Worm (Caenorhabditis elegans): ENCODE results near the gene C09G4.4.

C09G4.4 gene

DNA sequence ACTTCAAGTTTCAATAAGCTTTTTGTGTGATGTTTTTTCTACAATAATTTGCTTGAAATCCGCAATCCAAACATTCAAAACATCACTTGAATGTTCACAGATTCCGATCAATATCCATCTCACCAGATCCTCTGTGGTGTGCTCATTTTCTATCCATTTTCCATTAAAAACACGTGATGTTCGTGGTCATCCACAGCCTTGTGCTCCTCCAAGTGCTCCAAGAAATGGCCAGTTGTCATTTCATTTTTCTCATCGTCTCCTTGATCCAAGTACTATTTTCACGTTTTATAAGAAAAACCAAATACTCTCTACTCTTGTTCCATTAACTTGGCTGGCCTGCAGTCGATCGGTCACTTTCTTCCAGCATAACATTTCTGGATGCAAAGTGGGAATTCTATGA is 36.6 kb upstream of the C09G4.4 start (continued):
- no peak for TF ChIP-seq ztf-11 (tag; optimal IDR thresholded peaks at IDR 0.05)
- no peak for TF ChIP-seq fkh-10 (GFP tag; optimal IDR thresholded peaks at IDR 0.05)
- no peak for TF ChIP-seq isw-1 (GFP tag; IDR thresholded peaks at IDR 0.05)
- no peak for TF ChIP-seq ces-1 (GFP tag; optimal IDR thresholded peaks at IDR 0.05)
- no peak for TF ChIP-seq fkh-8 (tag; optimal IDR thresholded peaks at IDR 0.05)
- no peak for TF ChIP-seq elt-2 (tag; optimal IDR thresholded peaks at IDR 0.05)
- no peak for TF ChIP-seq dpl-1 (GFP tag; optimal IDR thresholded peaks at IDR 0.05)
- peak; percentile 15 for TF ChIP-seq swsn-7 (tag; optimal IDR thresholded peaks at IDR 0.05)
- TF ChIP-seq efl-1 (optimal IDR thresholded peaks at IDR 0.05): peak in 1 of 2 experiments; percentile 20
- TF ChIP-seq efl-1 (GFP tag; optimal IDR thresholded peaks at IDR 0.05 in 1 of 2): peak in 1 of 2 experiments; percentile 86
- TF ChIP-seq F16B12.6 (tag; optimal IDR thresholded peaks at IDR 0.05): no peak
- no peak for TF ChIP-seq efl-3 (GFP tag; optimal IDR thresholded peaks at IDR 0.05)
- TF ChIP-seq sox-4 (tag; optimal IDR thresholded peaks at IDR 0.05): no peak
- TF ChIP-seq snpc-4 (tag; optimal IDR thresholded peaks at IDR 0.05): no peak
- no peak for TF ChIP-seq irx-1 (tag; optimal IDR thresholded peaks at IDR 0.05)
- TF ChIP-seq ceh-8 (GFP tag; optimal IDR thresholded peaks at IDR 0.05): no peak
- TF ChIP-seq nhr-77 (tag; optimal IDR thresholded peaks at IDR 0.05): no peak
- no peak for TF ChIP-seq aly-2 (tag; optimal IDR thresholded peaks at IDR 0.05)
- no peak for TF ChIP-seq mab-9 (GFP tag; IDR thresholded peaks at IDR 0.05)
- no peak for TF ChIP-seq egl-27 (tag; optimal IDR thresholded peaks at IDR 0.05)
- TF ChIP-seq unc-98 (GFP tag; IDR thresholded peaks at IDR 0.05): no peak
- TF ChIP-seq aha-1 (tag; optimal IDR thresholded peaks at IDR 0.05): no peak
- TF ChIP-seq lin-39 (tag; optimal IDR thresholded peaks at IDR 0.05): peak; percentile 26
- no peak for TF ChIP-seq nhr-90 (tag; optimal IDR thresholded peaks at IDR 0.05; ENCODE audit: poor library complexity)
- no peak for TF ChIP-seq egl-13 (tag; optimal IDR thresholded peaks at IDR 0.05)
- no peak for TF ChIP-seq ceh-82 (tag; optimal IDR thresholded peaks at IDR 0.05)
- TF ChIP-seq lin-15B (tag; optimal IDR thresholded peaks at IDR 0.05): no peak
- TF ChIP-seq ets-5 (GFP tag; IDR thresholded peaks at IDR 0.05): no peak
- TF ChIP-seq C04F5.9 (tag; optimal IDR thresholded peaks at IDR 0.05): no peak
- TF ChIP-seq nhr-237 (tag; optimal IDR thresholded peaks at IDR 0.05): no peak
- TF ChIP-seq nhr-71 (tag; optimal IDR thresholded peaks at IDR 0.05): peak; percentile 75
- no peak for TF ChIP-seq pax-3 (tag; optimal IDR thresholded peaks at IDR 0.05)
- TF ChIP-seq nhr-19 (GFP tag; conservative IDR thresholded peaks at IDR 0.05): peak; percentile 60
- no peak for TF ChIP-seq ama-1 (optimal IDR thresholded peaks at IDR 0.05)
- TF ChIP-seq pag-3 (tag; optimal IDR thresholded peaks at IDR 0.05; ENCODE audit: borderline replicate concordance, insufficient read depth): no peak
- TF ChIP-seq lin-35 (GFP tag; optimal IDR thresholded peaks at IDR 0.05): no peak
- no peak for TF ChIP-seq xbp-1 (tag; optimal IDR thresholded peaks at IDR 0.05)
- no peak for TF ChIP-seq lin-13 (GFP tag; optimal IDR thresholded peaks at IDR 0.05)
- no peak for TF ChIP-seq C16A3.4 (tag; optimal IDR thresholded peaks at IDR 0.05)
- no peak for TF ChIP-seq unc-30 (tag; optimal IDR thresholded peaks at IDR 0.05)
- TF ChIP-seq pqm-1 (tag; optimal IDR thresholded peaks at IDR 0.05): no peak
- no peak for TF ChIP-seq grh-1 (GFP tag; IDR thresholded peaks at IDR 0.05)
- no peak for TF ChIP-seq alr-1 (tag; optimal IDR thresholded peaks at IDR 0.05; ENCODE audit: borderline replicate concordance)
- no peak for TF ChIP-seq Y116A8C.19 (tag; optimal IDR thresholded peaks at IDR 0.05; ENCODE audit: borderline replicate concordance)
- TF ChIP-seq rnt-1 (tag; optimal IDR thresholded peaks at IDR 0.05): peak; percentile 84
- no peak for TF ChIP-seq ceh-90 (tag; optimal IDR thresholded peaks at IDR 0.05)
- no peak for TF ChIP-seq lir-3 (tag; optimal IDR thresholded peaks at IDR 0.05; ENCODE audit: poor library complexity)
- no peak for TF ChIP-seq nhr-28 (tag; optimal IDR thresholded peaks at IDR 0.05)
- no peak for TF ChIP-seq C34B4.2 (tag; optimal IDR thresholded peaks at IDR 0.05)
- TF ChIP-seq nhr-11 (tag; optimal IDR thresholded peaks at IDR 0.05): no peak
- no peak for TF ChIP-seq sup-37 (GFP tag; optimal IDR thresholded peaks at IDR 0.05)
- TF ChIP-seq snu-23 (GFP tag; optimal IDR thresholded peaks at IDR 0.05): peak; percentile 36
- TF ChIP-seq mdl-1 (tag; optimal IDR thresholded peaks at IDR 0.05): peak in 1 of 2 experiments; percentile 17
